Fruit fly (Drosophila melanogaster) whole organism, embryonic: ENCODE data around the gene moody.

ENCODE experiments used
- Atf6 ChIP-seq: fragments of 200-800 bp; sonication (Bioruptor generic); IDR thresholded peaks from 2 replicates; pipeline ENCODE4 v1.3.6; 2022; ENCODE audit warnings: missing biosample characterization, missing genetic modification characterization
- Awh ChIP-seq: fragments of 200-800 bp; sonication (Bioruptor generic); IDR thresholded peaks from 2 replicates; pipeline ENCODE4, ENCODE4 v1.3.6; 2022; ENCODE audit warnings: missing biosample characterization, missing genetic modification characterization
- B-H2 ChIP-seq: fragments of 200-800 bp; sonication (Bioruptor generic); optimal IDR thresholded peaks from 2 replicates; lab custom pipeline; 2018; ENCODE audit warnings: missing biosample characterization, mild to moderate bottlenecking, missing genetic modification characterization
- Blimp-1 ChIP-seq: fragments of 200-800 bp; sonication (Bioruptor generic); optimal IDR thresholded peaks from 3 replicates; lab custom pipeline; 2018; ENCODE audit warnings: missing biosample characterization, missing genetic modification characterization, mild to moderate bottlenecking, moderate library complexity, missing genetic modification reagents
- CG10147 ChIP-seq: fragments of 200-800 bp; sonication (Bioruptor generic); optimal IDR thresholded peaks from 2 replicates; lab custom pipeline; 2019; ENCODE audit warnings: missing biosample characterization, mild to moderate bottlenecking, missing genetic modification characterization, moderate library complexity
- CG10543 ChIP-seq: fragments of 200-800 bp; sonication (Bioruptor generic); optimal IDR thresholded peaks from 3 replicates; lab custom pipeline; 2017; ENCODE audit warnings: missing biosample characterization, mild to moderate bottlenecking, missing genetic modification characterization, moderate library complexity
- CG11560 ChIP-seq: fragments of 200-800 bp; sonication (Bioruptor generic); IDR thresholded peaks from 3 replicates; pipeline ENCODE4 v1.3.6; 2022; ENCODE audit warnings: missing biosample characterization, missing genetic modification characterization
- CG12155 ChIP-seq: fragments of 200-800 bp; sonication (Bioruptor generic); optimal IDR thresholded peaks from 3 replicates; lab custom pipeline; 2016; ENCODE audit warnings: missing biosample characterization, missing genetic modification characterization
- CG13424 ChIP-seq: fragments of 200-800 bp; sonication (Bioruptor generic); optimal IDR thresholded peaks from 2 replicates; lab custom pipeline; 2019; ENCODE audit warnings: missing biosample characterization, mild to moderate bottlenecking, missing genetic modification characterization, moderate library complexity
- CG13624 ChIP-seq: fragments of 200-800 bp; sonication (Bioruptor generic); optimal IDR thresholded peaks from 2 replicates; lab custom pipeline; 2016; ENCODE audit warnings: missing biosample characterization, missing genetic modification characterization
- CG16813 ChIP-seq: fragments of 200-800 bp; sonication (Bioruptor generic); IDR thresholded peaks from 3 replicates; pipeline ENCODE4 v1.3.6; 2022; ENCODE audit warnings: missing biosample characterization, missing genetic modification characterization; ENCODE audit not compliant: partially characterized antibody
- CG16863 ChIP-seq: fragments of 200-800 bp; sonication (Bioruptor generic); optimal IDR thresholded peaks from 3 replicates; lab custom pipeline; 2016; ENCODE audit warnings: missing biosample characterization, missing genetic modification characterization
- CG1832 ChIP-seq: fragments of 200-800 bp; sonication (Bioruptor generic); optimal IDR thresholded peaks from 2 replicates; lab custom pipeline; 2017; ENCODE audit warnings: missing biosample characterization, mild to moderate bottlenecking, missing genetic modification characterization, inconsistent platforms
- CG2199 ChIP-seq: fragments of 200-800 bp; sonication (Bioruptor generic); IDR thresholded peaks from 3 replicates; pipeline ENCODE4 v1.3.6; 2022; ENCODE audit warnings: missing biosample characterization, missing genetic modification characterization
- CG3281 ChIP-seq: fragments of 200-800 bp; sonication (Bioruptor generic); optimal IDR thresholded peaks from 3 replicates; lab custom pipeline; 2017; ENCODE audit warnings: missing biosample characterization, mild to moderate bottlenecking, missing genetic modification characterization
- CG4282 ChIP-seq: fragments of 200-800 bp; sonication (Bioruptor generic); optimal IDR thresholded peaks from 2 replicates; lab custom pipeline; 2016; ENCODE audit warnings: missing biosample characterization, missing genetic modification characterization
- CG43689 ChIP-seq: fragments of 200-800 bp; sonication (Bioruptor generic); IDR thresholded peaks from 2 replicates; pipeline ENCODE4 v1.3.6; 2022; ENCODE audit warnings: missing biosample characterization, missing genetic modification characterization
- CG6254 ChIP-seq: fragments of 200-800 bp; sonication (Bioruptor generic); optimal IDR thresholded peaks from 3 replicates; lab custom pipeline; 2017; ENCODE audit warnings: mild to moderate bottlenecking, missing biosample characterization, missing genetic modification reagents, missing genetic modification characterization
- CG9727 ChIP-seq: fragments of 200-800 bp; sonication (Bioruptor generic); optimal IDR thresholded peaks from 3 replicates; lab custom pipeline; 2017; ENCODE audit warnings: missing biosample characterization, mild to moderate bottlenecking, missing genetic modification characterization
- D ChIP-seq, 2 experiments: fragments of 200-800 bp in 1 of 2; fragments of >200 bp in 1 of 2; sonication (Bioruptor generic) in 1 of 2; optimal IDR thresholded peaks; 2 replicates in 1 of 2; 3 replicates in 1 of 2; lab custom pipeline; 2017; ENCODE audit warnings: mild to moderate bottlenecking in 1 of 2, missing biosample characterization in 1 of 2, missing genetic modification characterization in 1 of 2, missing genetic modification reagents in 1 of 2
- Dek ChIP-seq: fragments of 200-800 bp; sonication (Bioruptor generic); optimal IDR thresholded peaks from 3 replicates; lab custom pipeline; 2019; ENCODE audit warnings: missing biosample characterization, mild to moderate bottlenecking, missing genetic modification characterization, moderate library complexity
- Ets65A ChIP-seq: fragments of 200-800 bp; sonication (Bioruptor generic); peaks from one replicate; lab custom pipeline; 2016; ENCODE audit warnings: missing biosample characterization, missing genetic modification characterization
- Fer3 ChIP-seq: fragments of 200-800 bp; sonication (Bioruptor generic); optimal IDR thresholded peaks from 2 replicates; lab custom pipeline; 2018; ENCODE audit warnings: missing biosample characterization, mild to moderate bottlenecking, missing genetic modification characterization, moderate library complexity
- HLHmδ ChIP-seq: fragments of 200-800 bp; sonication (Bioruptor generic); optimal IDR thresholded peaks from 2 replicates; lab custom pipeline; 2018; ENCODE audit warnings: missing biosample characterization, mild to moderate bottlenecking, missing genetic modification characterization, moderate library complexity
- MESR4 ChIP-seq: fragments of 200-800 bp; sonication (Bioruptor generic); optimal IDR thresholded peaks from 2 replicates; lab custom pipeline; 2018; ENCODE audit warnings: missing biosample characterization, mild to moderate bottlenecking, missing genetic modification characterization, moderate library complexity
- NC2β ChIP-seq: fragments of 200-800 bp; sonication (Bioruptor generic); optimal IDR thresholded peaks from 2 replicates; lab custom pipeline; 2016; ENCODE audit warnings: missing biosample characterization, missing genetic modification characterization
- Nf-YA ChIP-seq: fragments of 200-800 bp; sonication (Bioruptor generic); IDR thresholded peaks from 2 replicates; pipeline ENCODE4 v1.3.6; 2022; ENCODE audit warnings: missing biosample characterization, missing genetic modification characterization
- Nf-YB ChIP-seq: fragments of 200-800 bp; sonication (Bioruptor generic); optimal IDR thresholded peaks from 3 replicates; lab custom pipeline; 2019; ENCODE audit warnings: missing biosample characterization, mild to moderate bottlenecking, missing genetic modification characterization, moderate library complexity
- Pdp1 ChIP-seq, 2 experiments: fragments of 200-800 bp; sonication (Bioruptor generic); optimal IDR thresholded peaks; 3 replicates each; lab custom pipeline; 2016; ENCODE audit warnings: missing biosample characterization in 2 of 2, missing genetic modification characterization in 2 of 2, mild to moderate bottlenecking in 1 of 2, moderate library complexity in 1 of 2
- Sox102F ChIP-seq: fragments of 200-800 bp; sonication (Bioruptor generic); optimal IDR thresholded peaks from 2 replicates; lab custom pipeline; 2018; ENCODE audit warnings: missing biosample characterization, mild to moderate bottlenecking, missing genetic modification characterization, moderate library complexity
- abd-A ChIP-seq: fragments of 200-800 bp; sonication (Bioruptor generic); optimal IDR thresholded peaks from 3 replicates; lab custom pipeline; 2019; ENCODE audit warnings: missing biosample characterization, mild to moderate bottlenecking, missing genetic modification characterization, moderate library complexity
- ac ChIP-seq: fragments of 200-800 bp; sonication (Bioruptor generic); optimal IDR thresholded peaks from 3 replicates; lab custom pipeline; 2017; ENCODE audit warnings: missing biosample characterization, mild to moderate bottlenecking, missing genetic modification characterization
- ara ChIP-seq: fragments of 200-800 bp; sonication (Bioruptor generic); IDR thresholded peaks from 2 replicates; pipeline ENCODE4 v1.3.6; 2022; ENCODE audit warnings: missing biosample characterization, missing genetic modification characterization
- ash1 ChIP-seq: fragments of 200-800 bp; sonication (Bioruptor generic); optimal IDR thresholded peaks from 2 replicates; lab custom pipeline; 2018; ENCODE audit warnings: missing biosample characterization, mild to moderate bottlenecking, missing genetic modification characterization
- az2 ChIP-seq: fragments of 200-800 bp; sonication (Bioruptor generic); optimal IDR thresholded peaks from 3 replicates; lab custom pipeline; 2016; ENCODE audit warnings: missing biosample characterization, missing genetic modification characterization
- btn ChIP-seq: fragments of 200-800 bp; sonication (Bioruptor generic); optimal IDR thresholded peaks from 2 replicates; lab custom pipeline; 2016; ENCODE audit warnings: missing biosample characterization, missing genetic modification characterization
- corto ChIP-seq: fragments of 200-800 bp; sonication (Bioruptor generic); optimal IDR thresholded peaks from 2 replicates; lab custom pipeline; 2016; ENCODE audit warnings: missing biosample characterization, mild to moderate bottlenecking, missing genetic modification characterization, moderate library complexity
- crp ChIP-seq, 2 experiments: fragments of 200-800 bp; sonication (Bioruptor generic); optimal IDR thresholded peaks; 2 replicates in 1 of 2; 3 replicates in 1 of 2; lab custom pipeline; 2017; ENCODE audit warnings: missing biosample characterization in 2 of 2, missing genetic modification characterization in 2 of 2, mild to moderate bottlenecking in 1 of 2, moderate library complexity in 1 of 2
- gce ChIP-seq: fragments of 200-800 bp; sonication (Bioruptor generic); IDR thresholded peaks from 3 replicates; pipeline ENCODE4 v1.3.6; 2022; ENCODE audit warnings: missing biosample characterization, missing genetic modification characterization
- gt ChIP-seq: fragments of 200-800 bp; sonication (Bioruptor generic); IDR thresholded peaks from 2 replicates; pipeline ENCODE4 v1.3.6; 2022; ENCODE audit warnings: missing biosample characterization, missing genetic modification characterization
- hth ChIP-seq: fragments of >200 bp; optimal IDR thresholded peaks from 2 replicates; lab custom pipeline; 2017; ENCODE audit warnings: inconsistent platforms
- kah ChIP-seq: fragments of 200-800 bp; sonication (Bioruptor generic); optimal IDR thresholded peaks from 2 replicates; lab custom pipeline; 2018; ENCODE audit warnings: missing biosample characterization, mild to moderate bottlenecking, missing genetic modification characterization
- knrl ChIP-seq: fragments of 200-800 bp; sonication (Bioruptor generic); IDR thresholded peaks from 3 replicates; pipeline ENCODE4 v1.3.6; 2022; ENCODE audit warnings: missing biosample characterization, missing genetic modification characterization; ENCODE audit not compliant: partially characterized antibody
- lab ChIP-seq: fragments of 200-800 bp; sonication (Bioruptor generic); optimal IDR thresholded peaks from 3 replicates; lab custom pipeline; 2017; ENCODE audit warnings: missing biosample characterization, missing genetic modification characterization, mild to moderate bottlenecking, moderate library complexity, missing genetic modification reagents
- lilli ChIP-seq: fragments of 200-800 bp; sonication (Bioruptor generic); optimal IDR thresholded peaks from 3 replicates; lab custom pipeline; 2016; ENCODE audit warnings: missing biosample characterization, missing genetic modification characterization
- otp ChIP-seq: fragments of 200-800 bp; sonication (Bioruptor generic); IDR thresholded peaks from 3 replicates; pipeline ENCODE4, ENCODE4 v1.3.6; 2022; ENCODE audit warnings: missing biosample characterization, missing genetic modification characterization
- rib ChIP-seq: fragments of 200-800 bp; sonication (Bioruptor generic); IDR thresholded peaks from 2 replicates; pipeline ENCODE4 v1.3.6; 2022; ENCODE audit warnings: missing biosample characterization, missing genetic modification characterization
- sd ChIP-seq: fragments of 200-800 bp; sonication (Bioruptor generic); optimal IDR thresholded peaks from 3 replicates; lab custom pipeline; 2018; ENCODE audit warnings: missing biosample characterization, mild to moderate bottlenecking, missing genetic modification characterization, moderate library complexity
- sim ChIP-seq: fragments of 200-800 bp; sonication (Bioruptor generic); IDR thresholded peaks from 2 replicates; pipeline ENCODE4 v1.3.6; 2022; ENCODE audit warnings: missing biosample characterization, missing genetic modification characterization
- toy ChIP-seq: fragments of 200-800 bp; sonication (Bioruptor generic); IDR thresholded peaks from 2 replicates; pipeline ENCODE4 v1.3.6; 2022; ENCODE audit warnings: missing biosample characterization, missing genetic modification characterization
- wek ChIP-seq: fragments of 200-800 bp; sonication (Bioruptor generic); optimal IDR thresholded peaks from 3 replicates; lab custom pipeline; 2018; ENCODE audit warnings: missing biosample characterization, mild to moderate bottlenecking, missing genetic modification characterization, moderate library complexity

moody gene

dm6 chrX:1995653-1996052 is 54.3 kb downstream of the moody start (continued):
- TF ChIP-seq abd-A (tag; lab: Kevin White, UChicago) (no peak), otp (GFP tag; lab: Robert Waterston, UW) (no peak), ara (GFP tag; lab: Robert Waterston, UW) (no peak), lilli (GFP tag; lab: Kevin White, UChicago) (no peak), CG4282 (GFP tag; lab: Kevin White, UChicago) (no peak), corto (no peak), az2 (GFP tag; lab: Kevin White, UChicago) (no peak), CG10543 (GFP tag; lab: Kevin White, UChicago) (peak; percentile 74), ash1 (no peak), Nf-YB (peak; percentile 44), NC2β (GFP tag; lab: Kevin White, UChicago) (no peak), lab (GFP tag; lab: Kevin White, UChicago) (peak; percentile 45), CG16863 (GFP tag; lab: Kevin White, UChicago) (no peak), gt (GFP tag; lab: Robert Waterston, UW) (no peak), Fer3 (no peak), Awh (no peak), hth (lab: Kevin White, UChicago) (no peak), CG13624 (GFP tag; lab: Kevin White, UChicago) (no peak), CG9727 (no peak), Sox102F (no peak), sd (tag; lab: Kevin White, UChicago) (peak; percentile 64), rib (GFP tag; lab: Robert Waterston, UW) (no peak), CG1832 (GFP tag; lab: Kevin White, UChicago) (no peak), HLHmδ (GFP tag; lab: Kevin White, UChicago) (no peak), CG12155 (GFP tag; lab: Kevin White, UChicago) (no peak), CG6254 (no peak), CG2199 (GFP tag; lab: Robert Waterston, UW) (no peak), kah (GFP tag; lab: Kevin White, UChicago) (no peak), CG13424 (no peak), crp (GFP tag; optimal IDR thresholded peaks at IDR 0.05; lab: Kevin White, UChicago) (no peak), CG16813 (no peak), CG11560 (tag; lab: Robert Waterston, UW) (no peak), MESR4 (no peak), CG3281 (GFP tag; lab: Kevin White, UChicago) (no peak), gce (GFP tag; lab: Robert Waterston, UW) (no peak), Ets65A (GFP tag; lab: Kevin White, UChicago) (peak; percentile 10), Pdp1 (GFP tag; optimal IDR thresholded peaks at IDR 0.05; lab: Kevin White, UChicago) (no peak), ac (no peak), Blimp-1 (GFP tag; lab: Kevin White, UChicago) (peak; percentile 90), sim (no peak), Nf-YA (GFP tag; lab: Robert Waterston, UW) (peak; percentile 17; the same call in 1 of the 2 replicates), CG10147 (GFP tag; lab: Kevin White, UChicago) (no peak), Dek (tag; lab: Kevin White, UChicago) (no peak), btn (GFP tag; lab: Kevin White, UChicago) (no peak), wek (GFP tag; lab: Kevin White, UChicago) (no peak), Atf6 (GFP tag; lab: Robert Waterston, UW) (no peak), D (optimal IDR thresholded peaks at IDR 0.05; lab: Kevin White, UChicago) (no peak), D (GFP tag; optimal IDR thresholded peaks at IDR 0.05; lab: Kevin White, UChicago) (no peak), B-H2 (GFP tag; lab: Kevin White, UChicago) (no peak), CG43689 (no peak), knrl (GFP tag; lab: Robert Waterston, UW) (no peak), toy (GFP tag; lab: Robert Waterston, UW) (no peak)
